Worm (Caenorhabditis elegans) whole organism, L2 larva: ENCODE results near the gene srh-148.

Experiments used
- R02D3.7 ChIP-seq: fragments of 150-350 bp; optimal IDR thresholded peaks from 2 replicates; lab custom pipeline; 2014; ENCODE audit warnings: missing biosample characterization, missing genetic modification characterization
- ama-1 ChIP-seq: fragments of 150-350 bp; optimal IDR thresholded peaks from 2 replicates; lab custom pipeline; 2018; ENCODE audit warnings: inconsistent platforms
- nhr-11 ChIP-seq: fragments of 150-350 bp; optimal IDR thresholded peaks from 2 replicates; lab custom pipeline; 2014; ENCODE audit warnings: missing biosample characterization, missing genetic modification characterization
- skn-1 ChIP-seq: sonication (generic microtip); optimal IDR thresholded peaks from 2 replicates; lab custom pipeline; 2017; ENCODE audit warnings: missing biosample characterization, missing genetic modification characterization
- ztf-11 ChIP-seq: sonication (generic microtip); optimal IDR thresholded peaks from 2 replicates; lab custom pipeline; 2017; ENCODE audit warnings: missing biosample characterization, missing genetic modification characterization

ce11 chrV:15862599-15862998, 4.4 kb upstream of the srh-148 start, which contains the start of gene srz-12:
- TF ChIP-seq R02D3.7 (tag; lab: Kevin White, UChicago) (no peak), ama-1 (lab: Kevin White, UChicago) (no peak), nhr-11 (no peak), skn-1 (tag; lab: Kevin White, UChicago) (no peak), ztf-11 (tag; lab: Kevin White, UChicago) (no peak)
